Fruit fly (Drosophila melanogaster): ENCODE data around the gene CG6937.

DNA sequence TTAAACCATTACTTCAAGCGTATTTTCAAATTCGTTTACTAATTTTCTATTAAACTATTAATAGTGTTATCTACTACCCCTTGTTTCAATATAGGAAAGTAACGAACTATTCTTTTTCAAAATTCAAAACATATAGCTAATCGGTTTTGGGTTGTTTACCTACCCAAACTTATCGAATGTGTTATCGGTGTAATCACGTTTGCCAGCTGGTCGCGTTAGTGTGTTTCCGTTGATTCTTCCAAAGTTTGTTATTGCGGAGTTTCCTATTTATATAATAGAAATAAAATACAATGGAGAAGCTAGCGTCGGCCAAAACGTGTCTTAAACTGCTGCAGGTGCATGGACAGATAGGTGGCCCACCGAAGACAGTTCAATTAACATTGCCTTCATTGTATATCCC, 33.7 kb downstream of the CG6937 start, which contains the start of gene mRpL45:
- TF ChIP-seq N (GFP tag; optimal IDR thresholded peaks at IDR 0.05) (no peak), Myc (optimal IDR thresholded peaks at IDR 0.05) (no peak), sv (GFP tag; optimal IDR thresholded peaks at IDR 0.05) (no peak), OdsH (GFP tag; optimal IDR thresholded peaks at IDR 0.05) (no peak)

All from whole organism, wandering third instar larva.